Worm (Caenorhabditis elegans) whole organism, L3 larva: Measurements from ENCODE around the gene Y15E3A.5.

Experiments
- ceh-82 ChIP-seq: fragments of 150-350 bp; optimal IDR thresholded peaks from 2 replicates; lab custom pipeline; 2014; ENCODE audit warnings: missing biosample characterization, missing genetic modification characterization
- nhr-77 ChIP-seq: fragments of 150-350 bp; optimal IDR thresholded peaks from 2 replicates; lab custom pipeline; 2014; ENCODE audit warnings: missing biosample characterization, missing genetic modification characterization

DNA sequence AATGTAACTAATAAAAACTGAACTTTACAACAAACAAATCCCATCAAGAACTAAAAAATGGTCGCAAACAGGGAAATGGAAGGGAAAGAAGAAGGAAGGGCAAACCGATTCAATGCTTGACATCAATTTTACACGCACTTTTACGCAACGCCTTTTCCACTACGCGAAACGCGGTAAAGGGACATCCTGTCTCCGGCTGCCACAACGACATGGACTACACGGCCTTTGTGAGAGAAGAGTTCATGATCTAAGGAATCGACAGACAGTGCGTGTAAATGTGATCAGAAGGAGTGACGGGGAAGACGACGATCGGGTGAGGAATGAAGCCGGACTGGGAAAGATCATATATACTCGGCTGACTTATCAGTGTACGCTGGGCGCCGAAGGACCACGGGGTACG is 40.1 kb downstream of the Y15E3A.5 start:
- TF ChIP-seq nhr-77 (no peak), ceh-82 (tag; lab: Kevin White, UChicago) (no peak)
